Worm (Caenorhabditis elegans) whole organism, young adult: ENCODE measurements around the gene F56C9.6.

Source experiments
- D2030.7 ChIP-seq: fragments of 200-800 bp; sonication (Bioruptor generic); IDR thresholded peaks from 2 replicates; pipeline ENCODE4 v1.3.6; 2022; ENCODE audit warnings: missing genetic modification reagents, missing genetic modification characterization, missing compliant biosample characterization
- T07F8.4 ChIP-seq: sonication (generic microtip); optimal IDR thresholded peaks from 2 replicates; lab custom pipeline; 2016; ENCODE audit warnings: mild to moderate bottlenecking, missing genetic modification characterization, moderate library complexity, missing compliant biosample characterization
- Y79H2A.3 ChIP-seq: fragments of 200-800 bp; sonication (Bioruptor generic); conservative IDR thresholded peaks from 2 replicates; pipeline ENCODE4 v1.3.6; 2022; ENCODE audit warnings: missing genetic modification reagents, missing genetic modification characterization, missing compliant biosample characterization
- ama-1 ChIP-seq, 3 experiments: fragments of 150-350 bp in 1 of 3; sonication (generic microtip) in 2 of 3; optimal IDR thresholded peaks; 2 replicates each; lab custom pipeline; 2014 to 2018; ENCODE audit warnings: missing biosample characterization in 2 of 3, missing genetic modification characterization in 2 of 3, missing genetic modification reagents in 2 of 3
- bed-1 ChIP-seq: fragments of 200-800 bp; sonication (Bioruptor generic); IDR thresholded peaks from 2 replicates; pipeline ENCODE4 v1.3.6; 2022; ENCODE audit warnings: missing genetic modification reagents, missing genetic modification characterization, missing compliant biosample characterization
- nfya-2 ChIP-seq: fragments of 200-800 bp; sonication (Bioruptor generic); IDR thresholded peaks from 2 replicates; pipeline ENCODE4 v1.3.6; 2022; ENCODE audit warnings: missing genetic modification reagents, missing genetic modification characterization, missing compliant biosample characterization

ce11 chrIII:7343389-7343788, 32.8 kb upstream of the F56C9.6 start, which contains the start of gene F08F8.6:
- TF ChIP-seq nfya-2 (GFP tag; lab: Robert Waterston, UW): no peak
- TF ChIP-seq bed-1: no peak
- TF ChIP-seq ama-1 (optimal IDR thresholded peaks at IDR 0.05; lab: Kevin White, UChicago): no peak
- TF ChIP-seq ama-1 (GFP tag; optimal IDR thresholded peaks at IDR 0.05; lab: Kevin White, UChicago): no peak
- no peak for TF ChIP-seq T07F8.4 (tag; lab: Kevin White, UChicago)
- TF ChIP-seq D2030.7 (GFP tag; lab: Robert Waterston, UW): no peak
- no peak for TF ChIP-seq Y79H2A.3 (GFP tag; lab: Robert Waterston, UW)
